Fruit fly (Drosophila melanogaster) whole organism, embryonic: ENCODE results near the gene kkv.

Experiments used
- CG14050 ChIP-seq: fragments of 200-800 bp; sonication (Bioruptor generic); IDR thresholded peaks from 3 replicates; pipeline ENCODE4 v1.3.6; 2022; ENCODE audit warnings: missing biosample characterization, missing genetic modification characterization
- CG14965 ChIP-seq: fragments of 200-800 bp; sonication (Bioruptor generic); optimal IDR thresholded peaks from 2 replicates; lab custom pipeline; 2016; ENCODE audit warnings: missing biosample characterization, missing genetic modification characterization, borderline replicate concordance
- CG16863 ChIP-seq: fragments of 200-800 bp; sonication (Bioruptor generic); optimal IDR thresholded peaks from 3 replicates; lab custom pipeline; 2016; ENCODE audit warnings: missing biosample characterization, missing genetic modification characterization
- CG5180 ChIP-seq: fragments of 200-800 bp; sonication (Bioruptor generic); optimal IDR thresholded peaks from 3 replicates; lab custom pipeline; 2017; ENCODE audit warnings: missing biosample characterization, missing genetic modification characterization, mild to moderate bottlenecking, moderate library complexity, missing genetic modification reagents
- Chrac-16 ChIP-seq: fragments of 200-800 bp; sonication (Bioruptor generic); optimal IDR thresholded peaks from 3 replicates; lab custom pipeline; 2016; ENCODE audit warnings: missing biosample characterization, missing genetic modification characterization
- MESR4 ChIP-seq: fragments of 200-800 bp; sonication (Bioruptor generic); optimal IDR thresholded peaks from 2 replicates; lab custom pipeline; 2018; ENCODE audit warnings: missing biosample characterization, mild to moderate bottlenecking, missing genetic modification characterization, moderate library complexity
- Mes4 ChIP-seq: fragments of 200-800 bp; sonication (Bioruptor generic); optimal IDR thresholded peaks from 2 replicates; lab custom pipeline; 2016; ENCODE audit warnings: missing biosample characterization, missing genetic modification characterization
- crol ChIP-seq: fragments of 200-800 bp; sonication (Bioruptor generic); IDR thresholded peaks from 2 replicates; pipeline ENCODE4 v1.3.6; 2022; ENCODE audit warnings: missing biosample characterization, missing genetic modification characterization
- gce ChIP-seq: fragments of 200-800 bp; sonication (Bioruptor generic); IDR thresholded peaks from 3 replicates; pipeline ENCODE4 v1.3.6; 2022; ENCODE audit warnings: missing biosample characterization, missing genetic modification characterization
- kay ChIP-seq: fragments of 200-800 bp; sonication (Bioruptor generic); optimal IDR thresholded peaks from 2 replicates; lab custom pipeline; 2016; ENCODE audit warnings: missing biosample characterization, missing genetic modification characterization
- ttk ChIP-seq: fragments of 200-800 bp; sonication (Bioruptor generic); IDR thresholded peaks from 2 replicates; pipeline ENCODE4 v2.1.2; 2022; ENCODE audit warnings: missing biosample characterization, missing genetic modification characterization

- no peak for TF ChIP-seq CG14050 (GFP tag; lab: Robert Waterston, UW)
- TF ChIP-seq ttk (GFP tag; lab: Robert Waterston, UW) = no peak
- no peak for TF ChIP-seq Mes4 (GFP tag; lab: Kevin White, UChicago)
- TF ChIP-seq Chrac-16 (GFP tag; lab: Kevin White, UChicago) = no peak
- TF ChIP-seq CG14965 = no peak
- TF ChIP-seq CG5180 (GFP tag; lab: Kevin White, UChicago) = no peak
- TF ChIP-seq kay (GFP tag; lab: Kevin White, UChicago) = no peak
- no peak for TF ChIP-seq crol
- no peak for TF ChIP-seq CG16863 (GFP tag; lab: Kevin White, UChicago)
- no peak for TF ChIP-seq gce (GFP tag; lab: Robert Waterston, UW)
- TF ChIP-seq MESR4 (GFP tag; lab: Kevin White, UChicago) = no peak
These were observed 46.1 kb upstream of the kkv start for dm6 chr3R:5438750-5439149.
